Worm (Caenorhabditis elegans): ENCODE data around the gene clec-213.

- TF ChIP-seq W03F9.2 (tag; optimal IDR thresholded peaks at IDR 0.05) = no peak
- no peak for TF ChIP-seq him-1 (tag; optimal IDR thresholded peaks at IDR 0.05)
Observed at ce11 chrV:7635469-7635868, 30.5 kb downstream of the clec-213 start, which contains the start of gene srd-29.
